Fruit fly (Drosophila melanogaster): ENCODE results near the gene CG14892.

- TF ChIP-seq Kr (GFP tag; optimal IDR thresholded peaks at IDR 0.05) (no peak), psq (GFP tag; optimal IDR thresholded peaks at IDR 0.05) (no peak)
These were observed 29.4 kb upstream of the CG14892 start for dm6 chr3R:16564775-16565174.
